Worm (Caenorhabditis elegans) whole organism, late embryonic: ENCODE measurements around the gene snb-7.

Experiments
- C08G9.2 ChIP-seq: sonication (generic microtip); optimal IDR thresholded peaks from 2 replicates; lab custom pipeline; 2016; ENCODE audit warnings: mild to moderate bottlenecking, missing genetic modification characterization, moderate library complexity, missing compliant biosample characterization
- C38D4.7 ChIP-seq: fragments of 200-800 bp; sonication (Bioruptor generic); optimal IDR thresholded peaks from 2 replicates; lab custom pipeline; 2018; ENCODE audit warnings: mild to moderate bottlenecking, missing genetic modification characterization, moderate library complexity, missing compliant biosample characterization
- F13H6.1 ChIP-seq: sonication (generic microtip); optimal IDR thresholded peaks from 2 replicates; lab custom pipeline; 2016; ENCODE audit warnings: missing genetic modification characterization, missing compliant biosample characterization
- K02D7.2 ChIP-seq: sonication (generic microtip); optimal IDR thresholded peaks from 2 replicates; lab custom pipeline; 2017; ENCODE audit warnings: mild to moderate bottlenecking, missing genetic modification characterization, missing compliant biosample characterization
- K09A11.1 ChIP-seq: sonication (generic microtip); optimal IDR thresholded peaks from 2 replicates; lab custom pipeline; 2017; ENCODE audit warnings: antibody characterized with exemption, mild to moderate bottlenecking, missing genetic modification characterization, missing compliant biosample characterization; ENCODE audit not compliant: insufficient read depth
- T23F11.4 ChIP-seq: fragments of 200-800 bp; sonication (Bioruptor generic); optimal IDR thresholded peaks from 2 replicates; lab custom pipeline; 2018; ENCODE audit warnings: mild to moderate bottlenecking, missing genetic modification characterization, missing compliant biosample characterization
- Y22D7AL.16 ChIP-seq: sonication (generic microtip); optimal IDR thresholded peaks from 2 replicates; lab custom pipeline; 2016; ENCODE audit warnings: missing genetic modification characterization, missing compliant biosample characterization
- ahr-1 ChIP-seq: sonication (generic microtip); optimal IDR thresholded peaks from 2 replicates; lab custom pipeline; 2016; ENCODE audit warnings: missing genetic modification characterization, missing compliant biosample characterization
- ceh-14 ChIP-seq: sonication (generic microtip); optimal IDR thresholded peaks from 2 replicates; lab custom pipeline; 2016; ENCODE audit warnings: missing genotype, missing genetic modification characterization, missing compliant biosample characterization
- ceh-19 ChIP-seq: fragments of 200-800 bp; sonication (Bioruptor generic); optimal IDR thresholded peaks from 2 replicates; lab custom pipeline; 2018; ENCODE audit warnings: mild to moderate bottlenecking, missing genetic modification characterization, missing compliant biosample characterization
- ceh-22 ChIP-seq: sonication (generic microtip); optimal IDR thresholded peaks from 2 replicates; lab custom pipeline; 2017; ENCODE audit warnings: missing biosample characterization, missing genetic modification characterization
- ceh-31 ChIP-seq: sonication (generic microtip); optimal IDR thresholded peaks from 2 replicates; lab custom pipeline; 2016; ENCODE audit warnings: missing genetic modification characterization, missing compliant biosample characterization
- ceh-45 ChIP-seq: fragments of 200-800 bp; sonication (Bioruptor generic); IDR thresholded peaks from 2 replicates; pipeline ENCODE4 v1.3.6; 2022; ENCODE audit warnings: missing genetic modification reagents, missing genetic modification characterization, missing compliant biosample characterization
- che-1 ChIP-seq: sonication (generic microtip); optimal IDR thresholded peaks from 2 replicates; lab custom pipeline; 2016; ENCODE audit warnings: mild to moderate bottlenecking, missing genetic modification characterization, missing compliant biosample characterization
- elt-2 ChIP-seq: sonication (generic microtip); optimal IDR thresholded peaks from 2 replicates; lab custom pipeline; 2016; ENCODE audit warnings: missing genetic modification reagents, missing genetic modification characterization, missing compliant biosample characterization
- ets-4 ChIP-seq: sonication (generic microtip); optimal IDR thresholded peaks from 2 replicates; lab custom pipeline; 2016; ENCODE audit warnings: missing genetic modification characterization, missing compliant biosample characterization
- fax-1 ChIP-seq: sonication (generic microtip); optimal IDR thresholded peaks from 2 replicates; lab custom pipeline; 2016; ENCODE audit warnings: missing genotype, missing genetic modification characterization, missing compliant biosample characterization
- fkh-6 ChIP-seq: sonication (generic microtip); optimal IDR thresholded peaks from 2 replicates; lab custom pipeline; 2016; ENCODE audit warnings: missing genetic modification characterization, missing compliant biosample characterization
- hlh-30 ChIP-seq: sonication (generic microtip); optimal IDR thresholded peaks from 2 replicates; lab custom pipeline; 2017; ENCODE audit warnings: antibody characterized with exemption, missing genetic modification characterization, missing compliant biosample characterization; ENCODE audit not compliant: insufficient read depth
- hlh-6 ChIP-seq: sonication (generic microtip); optimal IDR thresholded peaks from 2 replicates; lab custom pipeline; 2016; ENCODE audit warnings: missing genotype, missing genetic modification characterization, missing compliant biosample characterization
- hlh-8 ChIP-seq: sonication (generic microtip); optimal IDR thresholded peaks from 2 replicates; lab custom pipeline; 2016; ENCODE audit warnings: missing genotype, missing genetic modification characterization, missing compliant biosample characterization
- lin-11 ChIP-seq: fragments of 200-800 bp; sonication (Bioruptor generic); optimal IDR thresholded peaks from 2 replicates; lab custom pipeline; 2018; ENCODE audit warnings: mild to moderate bottlenecking, missing genetic modification characterization, missing compliant biosample characterization
- mec-3 ChIP-seq: sonication (generic microtip); optimal IDR thresholded peaks from 2 replicates; lab custom pipeline; 2016; ENCODE audit warnings: borderline replicate concordance, missing genetic modification characterization, missing compliant biosample characterization
- nhr-11 ChIP-seq: fragments of 150-350 bp; optimal IDR thresholded peaks from 2 replicates; lab custom pipeline; 2014; ENCODE audit warnings: missing biosample characterization, missing genetic modification characterization
- nhr-232 ChIP-seq: sonication (generic microtip); optimal IDR thresholded peaks from 2 replicates; lab custom pipeline; 2016; ENCODE audit warnings: missing genetic modification characterization, missing compliant biosample characterization
- odd-2 ChIP-seq: sonication (generic microtip); optimal IDR thresholded peaks from 2 replicates; lab custom pipeline; 2017; ENCODE audit warnings: antibody characterized with exemption, mild to moderate bottlenecking, missing genetic modification characterization, missing compliant biosample characterization
- pag-3 ChIP-seq: sonication (generic microtip); optimal IDR thresholded peaks from 2 replicates; lab custom pipeline; 2016; ENCODE audit warnings: missing compliant biosample characterization, missing genetic modification characterization, borderline replicate concordance
- pax-1 ChIP-seq: fragments of 150-350 bp; optimal IDR thresholded peaks from 2 replicates; lab custom pipeline; 2014; ENCODE audit warnings: missing biosample characterization, missing genetic modification characterization
- pha-2 ChIP-seq: sonication (generic microtip); optimal IDR thresholded peaks from 2 replicates; lab custom pipeline; 2017; ENCODE audit warnings: mild to moderate bottlenecking, missing genetic modification characterization, missing compliant biosample characterization
- pha-4 ChIP-seq: fragments of 150-350 bp; optimal IDR thresholded peaks from 2 replicates; lab custom pipeline; 2018; ENCODE audit warnings: missing biosample characterization, missing genetic modification reagents, missing genetic modification characterization
- pqm-1 ChIP-seq: sonication (generic microtip); optimal IDR thresholded peaks from 2 replicates; lab custom pipeline; 2016; ENCODE audit warnings: missing genetic modification characterization, missing compliant biosample characterization
- pros-1 ChIP-seq: fragments of 150-350 bp; optimal IDR thresholded peaks from 2 replicates; lab custom pipeline; 2014; ENCODE audit warnings: missing biosample characterization, missing genetic modification reagents, missing genetic modification characterization
- sox-2 ChIP-seq: fragments of 200-800 bp; sonication (Bioruptor generic); IDR thresholded peaks from 2 replicates; pipeline ENCODE4 v1.3.6; 2022; ENCODE audit warnings: missing genetic modification reagents, missing genetic modification characterization, missing compliant biosample characterization
- sox-4 ChIP-seq: sonication (generic microtip); optimal IDR thresholded peaks from 2 replicates; lab custom pipeline; 2017; ENCODE audit warnings: mild to moderate bottlenecking, missing genetic modification characterization, inconsistent platforms, missing compliant biosample characterization
- tbx-2 ChIP-seq: sonication (generic microtip); optimal IDR thresholded peaks from 2 replicates; lab custom pipeline; 2016; ENCODE audit warnings: missing genetic modification characterization, missing compliant biosample characterization
- tbx-7 ChIP-seq: sonication (generic microtip); optimal IDR thresholded peaks from 2 replicates; lab custom pipeline; 2016; ENCODE audit warnings: missing genotype, missing genetic modification characterization, missing compliant biosample characterization
- ttx-3 ChIP-seq: sonication (generic microtip); optimal IDR thresholded peaks from 2 replicates; lab custom pipeline; 2016; ENCODE audit warnings: missing genetic modification reagents, missing genetic modification characterization, missing compliant biosample characterization
- unc-3 ChIP-seq, 2 experiments: fragments of 200-800 bp in 1 of 2; sonication (Bioruptor generic) in 1 of 2; sonication (generic microtip) in 1 of 2; conservative IDR thresholded peaks in 1 of 2; optimal IDR thresholded peaks in 1 of 2; 2 replicates each; pipeline versions ENCODE4 v1.3.6 to Lab custom; 2016 to 2022; ENCODE audit warnings: missing compliant biosample characterization in 2 of 2, missing genetic modification characterization in 2 of 2, missing genetic modification reagents in 1 of 2
- unc-42 ChIP-seq: sonication (generic microtip); optimal IDR thresholded peaks from 2 replicates; lab custom pipeline; 2016; ENCODE audit warnings: missing genotype, missing genetic modification characterization, missing compliant biosample characterization
- unc-86 ChIP-seq: sonication (generic microtip); optimal IDR thresholded peaks from 2 replicates; lab custom pipeline; 2016; ENCODE audit warnings: missing genetic modification characterization, missing compliant biosample characterization

snb-7 gene

ce11 chrIV:12560568-12560967, at the start of gene snb-7:
Gene snb-7, plus strand, starts transcription at chrIV:12560868.
- TF ChIP-seq unc-86 (tag; lab: Kevin White, UChicago) (no peak), ceh-45 (no peak), elt-2 (tag; lab: Kevin White, UChicago) (no peak), hlh-30 (tag; lab: Kevin White, UChicago) (no peak), pha-4 (no peak), ceh-31 (no peak), unc-3 (GFP tag; conservative IDR thresholded peaks at IDR 0.05; lab: Robert Waterston, UW) (no peak), unc-3 (tag; optimal IDR thresholded peaks at IDR 0.05; lab: Kevin White, UChicago) (no peak), hlh-8 (tag; lab: Kevin White, UChicago) (no peak), pag-3 (tag; lab: Kevin White, UChicago) (no peak), fkh-6 (tag; lab: Kevin White, UChicago) (no peak), lin-11 (no peak), pax-1 (tag; lab: Kevin White, UChicago) (no peak), C38D4.7 (GFP tag; lab: Kevin White, UChicago) (no peak), pha-2 (no peak)

- TF ChIP-seq hlh-8 (tag; lab: Kevin White, UChicago) (no peak), K02D7.2 (tag; lab: Kevin White, UChicago) (no peak), mec-3 (tag; lab: Kevin White, UChicago) (no peak), unc-42 (tag; lab: Kevin White, UChicago) (no peak), sox-2 (GFP tag; lab: Robert Waterston, UW) (no peak), ceh-22 (no peak), ceh-45 (no peak), ceh-19 (GFP tag; lab: Kevin White, UChicago) (no peak), hlh-6 (tag; lab: Kevin White, UChicago) (no peak), pros-1 (tag; lab: Kevin White, UChicago) (no peak), tbx-7 (no peak)
These were observed 40.5 kb upstream of the snb-7 start, which contains the start of gene tsp-4 for ce11 chrIV:12520150-12520549. Gene tsp-4, minus strand, starts transcription at chrIV:12520250.

ce11 chrIV:12522521-12522920, 38.1 kb upstream of the snb-7 start, which contains the start of gene sru-13:
Gene sru-13, minus strand, starts transcription at chrIV:12522621.
- no peak for TF ChIP-seq sox-4 (tag; lab: Kevin White, UChicago)
- TF ChIP-seq fax-1 (tag; lab: Kevin White, UChicago), result no peak
- no peak for TF ChIP-seq ets-4 (tag; lab: Kevin White, UChicago)
- no peak for TF ChIP-seq pqm-1
- TF ChIP-seq C08G9.2 (tag; lab: Kevin White, UChicago), result no peak
- no peak for TF ChIP-seq che-1 (tag; lab: Kevin White, UChicago)
- TF ChIP-seq C38D4.7 (GFP tag; lab: Kevin White, UChicago), result no peak
- TF ChIP-seq F13H6.1 (tag; lab: Kevin White, UChicago), result no peak
- no peak for TF ChIP-seq odd-2
- no peak for TF ChIP-seq tbx-7
- TF ChIP-seq ttx-3 (tag; lab: Kevin White, UChicago), result no peak
- no peak for TF ChIP-seq ahr-1 (tag; lab: Kevin White, UChicago)
- TF ChIP-seq Y22D7AL.16 (tag; lab: Kevin White, UChicago), result no peak
- TF ChIP-seq sox-2 (GFP tag; lab: Robert Waterston, UW), result no peak
- no peak for TF ChIP-seq T23F11.4 (GFP tag; lab: Kevin White, UChicago)
- no peak for TF ChIP-seq tbx-2 (tag; lab: Kevin White, UChicago)
- TF ChIP-seq nhr-11 (tag; lab: Kevin White, UChicago), result no peak
- TF ChIP-seq ceh-14 (tag; lab: Kevin White, UChicago), result no peak
- TF ChIP-seq nhr-232 (tag; lab: Kevin White, UChicago), result no peak
- no peak for TF ChIP-seq K09A11.1 (tag; lab: Kevin White, UChicago)
- TF ChIP-seq, all 69 proteins: peak for 0
